Worm (Caenorhabditis elegans) whole organism, L3 larva: Measurements from ENCODE around the gene T07E3.4.

Experiments used
- ZK546.5 ChIP-seq: sonication (generic microtip); optimal IDR thresholded peaks from 2 replicates; lab custom pipeline; 2017; ENCODE audit warnings: missing biosample characterization, missing genetic modification characterization
- elt-2 ChIP-seq: sonication (generic microtip); optimal IDR thresholded peaks from 2 replicates; lab custom pipeline; 2016; ENCODE audit warnings: missing genetic modification reagents, mild to moderate bottlenecking, missing genetic modification characterization, missing compliant biosample characterization
- jun-1 ChIP-seq: fragments of 150-350 bp; optimal IDR thresholded peaks from 2 replicates; lab custom pipeline; 2014; ENCODE audit warnings: missing biosample characterization, missing genetic modification reagents, missing genetic modification characterization
- lsy-12 ChIP-seq: sonication (generic microtip); optimal IDR thresholded peaks from 2 replicates; lab custom pipeline; 2016; ENCODE audit warnings: mild to moderate bottlenecking, missing genetic modification characterization, missing compliant biosample characterization
- mdl-1 ChIP-seq: fragments of 150-350 bp; optimal IDR thresholded peaks from 2 replicates; lab custom pipeline; 2014; ENCODE audit warnings: missing biosample characterization, missing genetic modification characterization
- snpc-4 ChIP-seq: fragments of 150-350 bp; optimal IDR thresholded peaks from 2 replicates; lab custom pipeline; 2014; ENCODE audit warnings: missing biosample characterization, missing genetic modification characterization
- ztf-11 ChIP-seq: fragments of 150-350 bp; optimal IDR thresholded peaks from 2 replicates; lab custom pipeline; 2014; ENCODE audit warnings: missing biosample characterization, missing genetic modification characterization

DNA sequence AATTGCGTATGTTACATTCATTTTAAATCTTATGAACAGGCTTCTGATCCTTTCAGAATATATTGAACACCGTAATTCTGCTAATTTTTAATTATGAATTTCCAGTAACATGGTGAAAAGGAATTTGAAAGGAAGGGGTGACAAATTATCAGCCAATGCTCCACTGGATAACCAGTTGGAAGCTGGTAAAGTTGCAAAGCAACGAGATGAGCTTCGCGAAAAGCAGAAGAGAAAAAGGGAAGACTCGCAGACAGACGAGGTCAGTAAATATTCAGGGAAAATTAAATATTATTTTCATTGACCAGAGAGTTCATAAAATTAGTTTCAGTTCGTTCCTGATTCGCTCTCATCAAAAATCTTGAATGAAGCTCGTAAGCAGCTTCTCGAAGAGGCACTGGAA lies 34.1 kb downstream of the T07E3.4 start, which contains the start of gene byn-1:
- TF ChIP-seq ztf-11 (tag; lab: Kevin White, UChicago) (no peak), elt-2 (tag; lab: Kevin White, UChicago) (no peak), jun-1 (tag; lab: Kevin White, UChicago) (no peak), lsy-12 (no peak), snpc-4 (tag; lab: Kevin White, UChicago) (no peak), mdl-1 (tag; lab: Kevin White, UChicago) (no peak), ZK546.5 (tag; lab: Kevin White, UChicago) (no peak)
